Worm (Caenorhabditis elegans): Measurements from ENCODE around the gene nspg-12.
A peak's percentile ranks its signal among the peaks of the same experiment; 100 is the strongest.

nspg-12 gene

DNA sequence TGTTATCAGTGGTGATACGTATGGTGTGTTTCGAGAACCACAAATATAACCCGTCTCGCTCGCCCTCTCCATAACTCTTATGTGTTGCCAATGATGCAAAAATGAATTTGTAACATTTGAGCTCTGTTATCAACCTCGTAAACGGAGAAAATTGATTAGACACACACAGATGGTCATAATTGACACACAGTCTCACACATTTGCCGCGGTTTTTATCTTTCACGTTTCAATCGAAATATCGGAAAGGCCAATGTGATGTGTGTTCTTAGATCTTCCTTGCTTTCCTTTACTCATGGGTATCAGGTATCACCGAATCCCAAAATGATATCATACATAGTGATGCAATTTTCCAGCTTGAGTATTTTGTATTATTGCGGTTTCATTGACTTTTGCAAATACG lies 43.5 kb upstream of the nspg-12 start (continued):
- TF ChIP-seq gei-8 (GFP tag; optimal IDR thresholded peaks at IDR 0.05) (no peak), nhr-41 (GFP tag; IDR thresholded peaks at IDR 0.05) (no peak), pqm-1 (tag; optimal IDR thresholded peaks at IDR 0.05) (peak; percentile 96), mes-2 (tag; optimal IDR thresholded peaks at IDR 0.05; ENCODE audit: poor library complexity, severe bottlenecking) (peak; percentile 31), ztf-7 (tag; optimal IDR thresholded peaks at IDR 0.05) (peak; percentile 46), unc-62 (GFP tag; optimal IDR thresholded peaks at IDR 0.05 in 1 of 2) (peak in 1 of 2 experiments; percentile 83), unc-62 (tag; optimal IDR thresholded peaks at IDR 0.05) (no peak), Y75B8A.6 (GFP tag; IDR thresholded peaks at IDR 0.05) (no peak), hlh-11 (tag; optimal IDR thresholded peaks at IDR 0.05) (peak; percentile 96), rbr-2 (tag; optimal IDR thresholded peaks at IDR 0.05) (no peak), madf-9 (GFP tag; conservative IDR thresholded peaks at IDR 0.05) (no peak), dmd-8 (GFP tag; IDR thresholded peaks at IDR 0.05) (no peak), R02D3.7 (tag; optimal IDR thresholded peaks at IDR 0.05) (no peak), php-3 (GFP tag; IDR thresholded peaks at IDR 0.05) (peak; percentile 90), zfp-3 (GFP tag; conservative IDR thresholded peaks at IDR 0.05) (no peak), ceh-62 (tag; optimal IDR thresholded peaks at IDR 0.05) (no peak), zfp-2 (tag; optimal IDR thresholded peaks at IDR 0.05) (no peak), lin-29 (GFP tag; IDR thresholded peaks at IDR 0.05) (no peak), nhr-111 (GFP tag; optimal IDR thresholded peaks at IDR 0.05) (no peak), dve-1 (tag; optimal IDR thresholded peaks at IDR 0.05; ENCODE audit: insufficient read depth) (peak; percentile 88), nhr-11 (tag; optimal IDR thresholded peaks at IDR 0.05) (no peak), lin-1 (GFP tag; IDR thresholded peaks at IDR 0.05) (no peak; the same call in 1 of the 2 replicates), F10B5.3 (tag; optimal IDR thresholded peaks at IDR 0.05) (no peak), ama-1 (optimal IDR thresholded peaks at IDR 0.05) (no peak), hif-1 (tag; optimal IDR thresholded peaks at IDR 0.05) (peak in 1 of 2 experiments; percentile 61), zip-2 (tag; optimal IDR thresholded peaks at IDR 0.05) (no peak), ceh-28 (tag; optimal IDR thresholded peaks at IDR 0.05) (no peak), F44E2.7 (GFP tag; IDR thresholded peaks at IDR 0.05) (no peak), mep-1 (tag; optimal IDR thresholded peaks at IDR 0.05) (peak; percentile 46), dpl-1 (GFP tag; optimal IDR thresholded peaks at IDR 0.05) (no peak), nhr-48 (tag; optimal IDR thresholded peaks at IDR 0.05) (peak; percentile 43), aha-1 (tag) (peak; percentile 4), nhr-76 (tag; optimal IDR thresholded peaks at IDR 0.05) (no peak), fos-1 (tag; optimal IDR thresholded peaks at IDR 0.05) (no peak), hlh-30 (tag; optimal IDR thresholded peaks at IDR 0.05; ENCODE audit: insufficient read depth) (peak; percentile 70), nhr-25 (tag; optimal IDR thresholded peaks at IDR 0.05; ENCODE audit: borderline replicate concordance, insufficient read depth) (no peak), ctbp-1 (GFP tag; IDR thresholded peaks at IDR 0.05) (no peak), cey-2 (tag; optimal IDR thresholded peaks at IDR 0.05; ENCODE audit: borderline replicate concordance, insufficient read depth) (no peak), nhr-42 (GFP tag; IDR thresholded peaks at IDR 0.05) (no peak), arid-1 (GFP tag; conservative IDR thresholded peaks at IDR 0.05) (no peak), snpc-1.2 (GFP tag; IDR thresholded peaks at IDR 0.05) (no peak), ceh-20 (GFP tag; IDR thresholded peaks at IDR 0.05) (no peak), lsy-2 (tag; optimal IDR thresholded peaks at IDR 0.05) (peak in 1 of 2 experiments; percentile 45), daf-16 (GFP tag; optimal IDR thresholded peaks at IDR 0.05) (peak in 1 of 2 experiments; percentile 47), daf-16 (tag; optimal IDR thresholded peaks at IDR 0.05) (peak; percentile 97), mxl-3 (GFP tag; optimal IDR thresholded peaks at IDR 0.05) (peak; percentile 77), D1046.2 (GFP tag; IDR thresholded peaks at IDR 0.05) (no peak), set-16 (GFP tag; IDR thresholded peaks at IDR 0.05) (no peak), nhr-6 (tag; optimal IDR thresholded peaks at IDR 0.05) (peak; percentile 2), T20F7.1 (GFP tag; optimal IDR thresholded peaks at IDR 0.05) (peak; percentile 42), daf-12 (tag; optimal IDR thresholded peaks at IDR 0.05) (no peak), spr-1 (tag; optimal IDR thresholded peaks at IDR 0.05) (no peak)
